Fruit fly (Drosophila melanogaster): ENCODE measurements around the gene CG6763.
A peak's percentile ranks its signal among the peaks of the same experiment; 100 is the strongest.

DNA sequence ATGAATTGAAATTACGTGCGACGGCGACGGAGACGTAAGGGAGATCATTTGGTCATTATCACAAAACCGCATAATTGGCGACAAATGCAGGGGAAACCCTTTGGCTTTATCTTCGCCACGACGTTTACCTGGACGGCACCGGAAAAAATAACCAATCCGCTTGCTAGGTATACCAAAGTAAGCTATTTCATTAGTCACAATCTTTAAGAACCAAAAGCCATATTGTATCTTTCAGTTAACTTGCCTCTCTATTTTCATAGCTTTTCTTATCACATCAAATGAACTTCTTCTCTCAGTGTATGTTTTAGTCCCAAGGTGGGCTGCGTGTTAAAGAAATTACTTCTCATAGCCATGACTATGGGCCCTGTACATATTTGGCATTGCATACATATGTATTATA lies 31.8 kb downstream of the CG6763 start:
- TF ChIP-seq CG8301 (tag; optimal IDR thresholded peaks at IDR 0.05), result peak; percentile 34
- TF ChIP-seq CG9948 (tag; optimal IDR thresholded peaks at IDR 0.05), result peak; percentile 21
- TF ChIP-seq CG34367 (tag; optimal IDR thresholded peaks at IDR 0.05), result no peak
- no peak for TF ChIP-seq CG12605 (GFP tag; IDR thresholded peaks at IDR 0.05)
- no peak; the same call in 2 of the 3 replicates for TF ChIP-seq CG4496 (GFP tag; IDR thresholded peaks at IDR 0.05)
